Worm (Caenorhabditis elegans) whole organism, L4 larva: ENCODE measurements around the gene srb-12.
"Not testable (repeated sequence)": the region's sequence is repeated elsewhere in the genome, so short reads cannot be mapped to it uniquely, and the experiment has no call there.

ENCODE experiments used
- D1046.2 ChIP-seq: fragments of 200-800 bp; sonication (Bioruptor generic); IDR thresholded peaks from 2 replicates; pipeline ENCODE4 v1.3.6; 2022; ENCODE audit warnings: missing genetic modification characterization, missing compliant biosample characterization
- F37D6.2 ChIP-seq: sonication (generic microtip); optimal IDR thresholded peaks from 2 replicates; lab custom pipeline; 2016; ENCODE audit warnings: mild to moderate bottlenecking, missing genetic modification characterization, missing compliant biosample characterization
- F44E2.7 ChIP-seq: fragments of 200-800 bp; sonication (Bioruptor generic); IDR thresholded peaks from 2 replicates; pipeline ENCODE4 v2.1.2; 2022; ENCODE audit warnings: missing genetic modification characterization, missing compliant biosample characterization
- Y5F2A.4 ChIP-seq: fragments of 200-800 bp; sonication (Bioruptor generic); optimal IDR thresholded peaks from 2 replicates; lab custom pipeline; 2018; ENCODE audit warnings: mild to moderate bottlenecking, missing genetic modification characterization, missing compliant biosample characterization
- Y75B8A.6 ChIP-seq: fragments of 200-800 bp; sonication (Bioruptor generic); IDR thresholded peaks from 2 replicates; pipeline ENCODE4 v1.3.6; 2022; ENCODE audit warnings: missing genetic modification reagents, missing genetic modification characterization, missing compliant biosample characterization
- ZK546.5 ChIP-seq, 2 experiments: sonication (generic microtip); optimal IDR thresholded peaks; 2 replicates each; lab custom pipeline; 2017; ENCODE audit warnings: missing biosample characterization in 2 of 2, missing genetic modification characterization in 2 of 2
- aha-1 ChIP-seq: fragments of 150-350 bp; peaks from one replicate; lab custom pipeline; 2014; ENCODE audit warnings: missing biosample characterization, missing genetic modification characterization
- aly-2 ChIP-seq: sonication (generic microtip); optimal IDR thresholded peaks from 2 replicates; lab custom pipeline; 2018; ENCODE audit warnings: missing biosample characterization, missing genetic modification characterization
- ceh-20 ChIP-seq: fragments of 200-800 bp; sonication (Bioruptor generic); IDR thresholded peaks from 2 replicates; pipeline ENCODE4 v1.3.6; 2022; ENCODE audit warnings: missing genetic modification reagents, missing genetic modification characterization, missing compliant biosample characterization
- ceh-62 ChIP-seq: sonication (generic microtip); optimal IDR thresholded peaks from 2 replicates; lab custom pipeline; 2017; ENCODE audit warnings: missing biosample characterization, missing genetic modification characterization
- cey-2 ChIP-seq: sonication (generic microtip); optimal IDR thresholded peaks from 3 replicates; lab custom pipeline; 2017; ENCODE audit warnings: missing genetic modification characterization, mild to moderate bottlenecking, missing compliant biosample characterization, antibody characterized with exemption, borderline replicate concordance; ENCODE audit not compliant: insufficient read depth
- daf-16 ChIP-seq, 3 experiments: sonication (generic microtip); optimal IDR thresholded peaks; 2 replicates each; lab custom pipeline; 2016 to 2017; ENCODE audit warnings: missing genetic modification characterization in 3 of 3, missing genetic modification reagents in 3 of 3, mild to moderate bottlenecking in 2 of 3, missing compliant biosample characterization in 2 of 3, missing biosample characterization in 1 of 3, moderate library complexity in 1 of 3
- daf-8 ChIP-seq: fragments of 200-800 bp; sonication (Bioruptor generic); IDR thresholded peaks from 2 replicates; pipeline ENCODE4 v1.3.6; 2022; ENCODE audit warnings: missing genetic modification characterization, missing compliant biosample characterization
- dmd-8 ChIP-seq: fragments of 200-800 bp; sonication (Bioruptor generic); IDR thresholded peaks from 2 replicates; pipeline ENCODE4 v1.3.6; 2022; ENCODE audit warnings: missing genetic modification characterization, missing compliant biosample characterization
- dmd-9 ChIP-seq: fragments of 200-800 bp; sonication (Bioruptor generic); IDR thresholded peaks from 2 replicates; pipeline ENCODE4 v1.3.6; 2022; ENCODE audit warnings: missing genetic modification reagents, missing genetic modification characterization, missing compliant biosample characterization
- duxl-1 ChIP-seq: sonication (generic microtip); optimal IDR thresholded peaks from 2 replicates; lab custom pipeline; 2016; ENCODE audit warnings: mild to moderate bottlenecking, missing genetic modification characterization, moderate library complexity, missing compliant biosample characterization; ENCODE audit not compliant: poor library complexity
- egl-27 ChIP-seq: sonication (generic microtip); optimal IDR thresholded peaks from 3 replicates; lab custom pipeline; 2017; ENCODE audit warnings: missing biosample characterization, missing genetic modification reagents, missing genetic modification characterization
- egl-43 ChIP-seq: fragments of 200-800 bp; sonication (Bioruptor generic); IDR thresholded peaks from 2 replicates; pipeline ENCODE4 v1.3.6; 2022; ENCODE audit warnings: missing genetic modification reagents, missing genetic modification characterization, missing compliant biosample characterization
- gei-8 ChIP-seq: fragments of 200-800 bp; sonication (Bioruptor generic); optimal IDR thresholded peaks from 2 replicates; lab custom pipeline; 2018; ENCODE audit warnings: mild to moderate bottlenecking, missing genetic modification characterization, missing compliant biosample characterization
- jun-1 ChIP-seq: fragments of 150-350 bp; optimal IDR thresholded peaks from 2 replicates; lab custom pipeline; 2014; ENCODE audit warnings: missing biosample characterization, missing genetic modification reagents, missing genetic modification characterization
- lim-7 ChIP-seq: fragments of 200-800 bp; sonication (Bioruptor generic); IDR thresholded peaks from 2 replicates; pipeline ENCODE4 v1.3.6; 2022; ENCODE audit warnings: missing genetic modification characterization, missing compliant biosample characterization
- lin-29 ChIP-seq: fragments of 200-800 bp; sonication (Bioruptor generic); IDR thresholded peaks from 2 replicates; pipeline ENCODE4 v1.3.6; 2022; ENCODE audit warnings: missing genetic modification reagents, missing genetic modification characterization, missing compliant biosample characterization
- lin-39 ChIP-seq: fragments of 150-350 bp; optimal IDR thresholded peaks from 2 replicates; lab custom pipeline; 2014; ENCODE audit warnings: missing biosample characterization, missing genetic modification reagents, missing genetic modification characterization
- lir-3 ChIP-seq: sonication (generic microtip); optimal IDR thresholded peaks from 2 replicates; lab custom pipeline; 2016; ENCODE audit warnings: mild to moderate bottlenecking, missing genetic modification characterization, missing compliant biosample characterization
- madf-5 ChIP-seq, 2 experiments: fragments of 200-800 bp; sonication (Bioruptor generic); IDR thresholded peaks; 2 replicates each; pipeline ENCODE4 v1.3.6; 2022; ENCODE audit warnings: missing compliant biosample characterization in 2 of 2, missing genetic modification characterization in 2 of 2
- madf-9 ChIP-seq: fragments of 200-800 bp; sonication (Bioruptor generic); conservative IDR thresholded peaks from 2 replicates; pipeline ENCODE4 v1.3.6; 2022; ENCODE audit warnings: missing genetic modification reagents, missing genetic modification characterization, missing compliant biosample characterization
- mdt-29 ChIP-seq: fragments of 200-800 bp; sonication (Bioruptor generic); IDR thresholded peaks from 2 replicates; pipeline ENCODE4 v1.3.6; 2022; ENCODE audit warnings: missing genetic modification reagents, missing genetic modification characterization, missing compliant biosample characterization
- mep-1 ChIP-seq: fragments of 150-350 bp; sonication (generic microtip); optimal IDR thresholded peaks from 3 replicates; lab custom pipeline; 2014; ENCODE audit warnings: missing biosample characterization, missing genetic modification characterization
- mxl-3 ChIP-seq: fragments of 200-800 bp; sonication (Bioruptor generic); optimal IDR thresholded peaks from 2 replicates; lab custom pipeline; 2018; ENCODE audit warnings: mild to moderate bottlenecking, missing genetic modification characterization, missing compliant biosample characterization
- nhr-10 ChIP-seq: fragments of 150-350 bp; optimal IDR thresholded peaks from 2 replicates; lab custom pipeline; 2014; ENCODE audit warnings: missing biosample characterization, missing genetic modification characterization
- nhr-11 ChIP-seq: fragments of 150-350 bp; optimal IDR thresholded peaks from 2 replicates; lab custom pipeline; 2014; ENCODE audit warnings: missing biosample characterization, missing genetic modification characterization
- nhr-28 ChIP-seq: fragments of 150-350 bp; optimal IDR thresholded peaks from 2 replicates; lab custom pipeline; 2014; ENCODE audit warnings: missing biosample characterization, missing genetic modification characterization
- nhr-42 ChIP-seq: fragments of 200-800 bp; sonication (Bioruptor generic); IDR thresholded peaks from 2 replicates; pipeline ENCODE4 v1.3.6; 2022; ENCODE audit warnings: missing genetic modification characterization, missing compliant biosample characterization
- pqm-1 ChIP-seq: sonication (generic microtip); optimal IDR thresholded peaks from 2 replicates; lab custom pipeline; 2017; ENCODE audit warnings: missing biosample characterization, missing genetic modification characterization
- saeg-2 ChIP-seq: fragments of 200-800 bp; sonication (Bioruptor generic); IDR thresholded peaks from 2 replicates; pipeline ENCODE4 v1.3.6; 2022; ENCODE audit warnings: missing genetic modification reagents, missing genetic modification characterization, missing compliant biosample characterization
- sdz-12 ChIP-seq: fragments of 200-800 bp; sonication (Bioruptor generic); optimal IDR thresholded peaks from 2 replicates; lab custom pipeline; 2018; ENCODE audit warnings: mild to moderate bottlenecking, missing genetic modification characterization, missing compliant biosample characterization
- snpc-4 ChIP-seq: fragments of 150-350 bp; optimal IDR thresholded peaks from 2 replicates; lab custom pipeline; 2014; ENCODE audit warnings: missing biosample characterization, missing genetic modification characterization
- spr-3 ChIP-seq: fragments of 200-800 bp; sonication (Bioruptor generic); optimal IDR thresholded peaks from 2 replicates; lab custom pipeline; 2018; ENCODE audit warnings: mild to moderate bottlenecking, missing genetic modification characterization, missing compliant biosample characterization
- unc-39 ChIP-seq: sonication (generic microtip); optimal IDR thresholded peaks from 2 replicates; lab custom pipeline; 2017; ENCODE audit warnings: missing biosample characterization, missing genetic modification characterization
- unc-62 ChIP-seq, 3 experiments: fragments of 150-350 bp in 1 of 3; sonication (generic microtip); optimal IDR thresholded peaks in 2 of 3; peaks in 1 of 3; 1 replicate in 1 of 3; 2 replicates in 2 of 3; lab custom pipeline; 2014 to 2017; ENCODE audit warnings: missing biosample characterization in 3 of 3, missing genetic modification characterization in 3 of 3, missing genetic modification reagents in 3 of 3, missing genotype in 1 of 3
- vab-7 ChIP-seq: fragments of 200-800 bp; sonication (Bioruptor generic); IDR thresholded peaks from 2 replicates; pipeline ENCODE4 v1.3.6; 2022; ENCODE audit warnings: missing genetic modification reagents, missing genetic modification characterization, missing compliant biosample characterization
- zag-1 ChIP-seq: fragments of 150-350 bp; optimal IDR thresholded peaks from 2 replicates; lab custom pipeline; 2014; ENCODE audit warnings: missing biosample characterization, missing genetic modification characterization
- zfp-2 ChIP-seq: sonication (generic microtip); optimal IDR thresholded peaks from 2 replicates; lab custom pipeline; 2016; ENCODE audit warnings: mild to moderate bottlenecking, missing genetic modification characterization, missing compliant biosample characterization
- zfp-3 ChIP-seq: fragments of 200-800 bp; sonication (Bioruptor generic); conservative IDR thresholded peaks from 2 replicates; pipeline ENCODE4 v1.3.6; 2022; ENCODE audit warnings: missing genetic modification reagents, missing genetic modification characterization, missing compliant biosample characterization
- zip-2 ChIP-seq: fragments of 150-350 bp; optimal IDR thresholded peaks from 2 replicates; lab custom pipeline; 2014; ENCODE audit warnings: missing biosample characterization, missing genetic modification characterization
- ztf-7 ChIP-seq: fragments of 150-350 bp; optimal IDR thresholded peaks from 2 replicates; lab custom pipeline; 2014; ENCODE audit warnings: missing biosample characterization, missing genetic modification characterization

srb-12 gene

ce11 chrII:5115235-5115634, 39.2 kb downstream of the srb-12 start, which contains the start of gene msp-74:
Gene msp-74 (minus strand): TSS chrII:5115335.
- not testable (repeated sequence) for TF ChIP-seq F37D6.2 (tag; lab: Kevin White, UChicago); nhr-10 (tag; lab: Kevin White, UChicago); dmd-9 (GFP tag; lab: Robert Waterston, UW)

ce11 chrII:5112082-5112481, 42.4 kb downstream of the srb-12 start, which contains the start of gene F09C12.8:
Gene F09C12.8 (plus strand): TSS chrII:5112382.
- no peak for TF ChIP-seq zag-1 (tag; lab: Kevin White, UChicago)
- TF ChIP-seq lim-7 (GFP tag; lab: Robert Waterston, UW) = no peak
- TF ChIP-seq madf-5 (GFP tag; IDR thresholded peaks at IDR 0.05; lab: Robert Waterston, UW) = no peak
- no peak for TF ChIP-seq saeg-2 (GFP tag; lab: Robert Waterston, UW)
- TF ChIP-seq nhr-11 (tag; lab: Kevin White, UChicago) = no peak
- no peak for TF ChIP-seq D1046.2 (GFP tag; lab: Robert Waterston, UW)
- no peak for TF ChIP-seq sdz-12
- no peak for TF ChIP-seq duxl-1
- no peak for TF ChIP-seq zfp-3 (GFP tag; lab: Robert Waterston, UW)
- TF ChIP-seq cey-2 (tag; lab: Kevin White, UChicago) = no peak
- no peak for TF ChIP-seq dmd-8 (GFP tag; lab: Robert Waterston, UW)
- no peak for TF ChIP-seq aha-1 (tag; lab: Kevin White, UChicago)
- TF ChIP-seq pqm-1 (tag; lab: Kevin White, UChicago) = no peak
- TF ChIP-seq egl-27 (tag; lab: Kevin White, UChicago) = no peak
- no peak for TF ChIP-seq ZK546.5 (tag; optimal IDR thresholded peaks at IDR 0.05; lab: Kevin White, UChicago)
- no peak for TF ChIP-seq unc-39 (tag; lab: Kevin White, UChicago)
- no peak for TF ChIP-seq madf-9 (GFP tag; lab: Robert Waterston, UW)
- no peak for TF ChIP-seq F44E2.7 (GFP tag; lab: Robert Waterston, UW)
- TF ChIP-seq egl-43 (GFP tag; lab: Robert Waterston, UW) = no peak
- TF ChIP-seq, all 104 proteins: peak for 0

- TF ChIP-seq zip-2 (tag; lab: Kevin White, UChicago) (no peak), ztf-7 (tag; lab: Kevin White, UChicago) (no peak), nhr-28 (tag; lab: Kevin White, UChicago) (peak; percentile 53), unc-62 (GFP tag; optimal IDR thresholded peaks at IDR 0.05 in 1 of 2; lab: Kevin White, UChicago) (no peak), unc-62 (tag; optimal IDR thresholded peaks at IDR 0.05; lab: Kevin White, UChicago) (no peak), daf-16 (GFP tag; optimal IDR thresholded peaks at IDR 0.05; lab: Kevin White, UChicago) (no peak), daf-16 (tag; optimal IDR thresholded peaks at IDR 0.05; lab: Kevin White, UChicago) (peak; percentile 58), lir-3 (tag; lab: Kevin White, UChicago) (no peak), aly-2 (tag; lab: Kevin White, UChicago) (no peak)
These were observed 44.7 kb downstream of the srb-12 start, which contains the start of gene F09C12.2 for ce11 chrII:5109693-5110092. Gene F09C12.2 (plus strand): TSS chrII:5110012.

ce11 chrII:5105020-5105419, 49.4 kb downstream of the srb-12 start:
- TF ChIP-seq mxl-3 (GFP tag; lab: Kevin White, UChicago) (peak; percentile 69), nhr-42 (GFP tag; lab: Robert Waterston, UW) (peak; percentile 83), daf-8 (GFP tag; lab: Robert Waterston, UW) (no peak), nhr-11 (tag; lab: Kevin White, UChicago) (peak; percentile 55), lin-29 (GFP tag; lab: Robert Waterston, UW) (peak; percentile 65), ztf-7 (tag; lab: Kevin White, UChicago) (peak; percentile 32), jun-1 (no peak), gei-8 (GFP tag; lab: Kevin White, UChicago) (peak; percentile 88), saeg-2 (GFP tag; lab: Robert Waterston, UW) (0 out of 2 replicates have a peak, but pooled peaks have one; percentile 59), mdt-29 (peak; percentile 59), D1046.2 (GFP tag; lab: Robert Waterston, UW) (peak; percentile 88), Y75B8A.6 (GFP tag; lab: Robert Waterston, UW) (peak; percentile 86), snpc-4 (tag; lab: Kevin White, UChicago) (no peak), vab-7 (GFP tag; lab: Robert Waterston, UW) (peak; percentile 91), ceh-20 (GFP tag; lab: Robert Waterston, UW) (peak; percentile 81; the same call in 1 of the 2 replicates), lin-39 (tag; lab: Kevin White, UChicago) (no peak), Y5F2A.4 (GFP tag; lab: Kevin White, UChicago) (peak; percentile 75), mep-1 (tag; lab: Kevin White, UChicago) (peak; percentile 72), zfp-2 (tag; lab: Kevin White, UChicago) (peak; percentile 55), spr-3 (GFP tag; lab: Kevin White, UChicago) (peak; percentile 75), ceh-62 (tag; lab: Kevin White, UChicago) (no peak)
